Worm (Caenorhabditis elegans) whole organism, L2 larva: ENCODE results near the gene Y49F6B.9.
"Not testable (repeated sequence)": the region's sequence is repeated elsewhere in the genome, so short reads cannot be mapped to it uniquely, and the experiment has no call there.

ENCODE experiments used
- alr-1 ChIP-seq: fragments of 150-350 bp; optimal IDR thresholded peaks from 2 replicates; lab custom pipeline; 2014; ENCODE audit warnings: missing biosample characterization, missing genetic modification characterization
- ama-1 ChIP-seq: fragments of 150-350 bp; optimal IDR thresholded peaks from 2 replicates; lab custom pipeline; 2018; ENCODE audit warnings: inconsistent platforms

ce11 chrII:3449514-3449913 lies 49.7 kb downstream of the Y49F6B.9 start, which contains the start of gene C16C8.14:
- not testable (repeated sequence) for TF ChIP-seq alr-1; ama-1 (lab: Kevin White, UChicago)
